Fruit fly (Drosophila melanogaster) whole organism, embryonic: Measurements from ENCODE around the gene Cyp4ac2.

Source experiments
- Asciz ChIP-seq: fragments of 200-800 bp; sonication (Bioruptor generic); optimal IDR thresholded peaks from 2 replicates; lab custom pipeline; 2017; ENCODE audit warnings: missing biosample characterization, mild to moderate bottlenecking, missing genetic modification characterization, missing genetic modification reagents
- CG11696 ChIP-seq: fragments of 200-800 bp; sonication (Bioruptor generic); IDR thresholded peaks from 2 replicates; pipeline ENCODE4 v1.3.6; 2022; ENCODE audit warnings: missing biosample characterization, missing genetic modification characterization
- CG12744 ChIP-seq: fragments of 200-800 bp; sonication (Bioruptor generic); optimal IDR thresholded peaks from 2 replicates; lab custom pipeline; 2016; ENCODE audit warnings: missing biosample characterization, missing genetic modification characterization
- CG15479 ChIP-seq: fragments of 200-800 bp; sonication (Bioruptor generic); optimal IDR thresholded peaks from 3 replicates; lab custom pipeline; 2019; ENCODE audit warnings: missing biosample characterization, mild to moderate bottlenecking, missing genetic modification characterization, moderate library complexity
- CG1647 ChIP-seq: fragments of 200-800 bp; sonication (Bioruptor generic); optimal IDR thresholded peaks from 3 replicates; lab custom pipeline; 2016; ENCODE audit warnings: missing biosample characterization, missing genetic modification characterization
- CG16779 ChIP-seq: fragments of 200-800 bp; sonication (Bioruptor generic); IDR thresholded peaks from 2 replicates; pipeline ENCODE4 v1.3.6; 2022; ENCODE audit warnings: missing biosample characterization, missing genetic modification characterization
- CG2678 ChIP-seq: fragments of 200-800 bp; sonication (Bioruptor generic); optimal IDR thresholded peaks from 3 replicates; lab custom pipeline; 2019; ENCODE audit warnings: missing biosample characterization, mild to moderate bottlenecking, missing genetic modification characterization, moderate library complexity
- CG33213 ChIP-seq: fragments of 200-800 bp; sonication (Bioruptor generic); optimal IDR thresholded peaks from 3 replicates; lab custom pipeline; 2016; ENCODE audit warnings: missing biosample characterization, missing genetic modification characterization
- CG4617 ChIP-seq: fragments of 200-800 bp; sonication (Bioruptor generic); optimal IDR thresholded peaks from 3 replicates; lab custom pipeline; 2016; ENCODE audit warnings: missing biosample characterization, missing genetic modification characterization, borderline replicate concordance
- CG7357 ChIP-seq: fragments of 200-800 bp; sonication (Bioruptor generic); IDR thresholded peaks from 3 replicates; pipeline ENCODE4 v1.3.6; 2022; ENCODE audit warnings: missing biosample characterization, missing genetic modification characterization
- CG7372 ChIP-seq: fragments of 200-800 bp; sonication (Bioruptor generic); IDR thresholded peaks from 2 replicates; pipeline ENCODE4 v1.3.6; 2022; ENCODE audit warnings: missing biosample characterization, missing genetic modification characterization
- CG8290 ChIP-seq, 3 experiments: fragments of 200-800 bp; sonication (Bioruptor generic); optimal IDR thresholded peaks; 2 replicates each; lab custom pipeline; 2016 to 2019; ENCODE audit warnings: missing biosample characterization in 3 of 3, missing genetic modification characterization in 3 of 3, mild to moderate bottlenecking in 2 of 3, moderate library complexity in 1 of 3
- CG9797 ChIP-seq: fragments of 200-800 bp; sonication (Bioruptor generic); optimal IDR thresholded peaks from 3 replicates; lab custom pipeline; 2018; ENCODE audit warnings: missing biosample characterization, mild to moderate bottlenecking, missing genetic modification characterization
- Eip74EF ChIP-seq, 2 experiments: fragments of 200-800 bp in 1 of 2; fragments of >200 bp in 1 of 2; sonication (Bioruptor generic) in 1 of 2; optimal IDR thresholded peaks; 2 replicates each; lab custom pipeline; 2017 to 2019; ENCODE audit warnings: missing biosample characterization in 2 of 2, missing genetic modification characterization in 2 of 2, mild to moderate bottlenecking in 1 of 2, moderate library complexity in 1 of 2
- Elba2 ChIP-seq: fragments of 200-800 bp; sonication (Bioruptor generic); optimal IDR thresholded peaks from 3 replicates; lab custom pipeline; 2016; ENCODE audit warnings: missing biosample characterization, missing genetic modification characterization
- Gug ChIP-seq: fragments of 200-800 bp; sonication (Bioruptor generic); IDR thresholded peaks from 4 replicates; pipeline ENCODE4 v1.3.6; 2022; ENCODE audit warnings: missing biosample characterization, missing genetic modification characterization
- HLHmδ ChIP-seq: fragments of 200-800 bp; sonication (Bioruptor generic); optimal IDR thresholded peaks from 2 replicates; lab custom pipeline; 2018; ENCODE audit warnings: missing biosample characterization, mild to moderate bottlenecking, missing genetic modification characterization, moderate library complexity
- Hr3 ChIP-seq: fragments of 200-800 bp; sonication (Bioruptor generic); optimal IDR thresholded peaks from 3 replicates; lab custom pipeline; 2016; ENCODE audit warnings: missing biosample characterization, missing genetic modification characterization
- NC2α ChIP-seq: fragments of 200-800 bp; sonication (Bioruptor generic); optimal IDR thresholded peaks from 2 replicates; lab custom pipeline; 2016; ENCODE audit warnings: missing biosample characterization, missing genetic modification characterization
- Pdp1 ChIP-seq, 2 experiments: fragments of 200-800 bp; sonication (Bioruptor generic); optimal IDR thresholded peaks; 3 replicates each; lab custom pipeline; 2016; ENCODE audit warnings: missing biosample characterization in 2 of 2, missing genetic modification characterization in 2 of 2, mild to moderate bottlenecking in 1 of 2, moderate library complexity in 1 of 2
- Rx ChIP-seq: fragments of 200-800 bp; sonication (Bioruptor generic); IDR thresholded peaks from 2 replicates; pipeline ENCODE4 v1.3.6; 2022; ENCODE audit warnings: missing biosample characterization, missing genetic modification characterization
- Scr ChIP-seq: fragments of 200-800 bp; sonication (Bioruptor generic); IDR thresholded peaks from 2 replicates; pipeline ENCODE4 v1.3.6; 2022; ENCODE audit warnings: missing biosample characterization, missing genetic modification characterization; ENCODE audit not compliant: partially characterized antibody
- Side ChIP-seq: fragments of 200-800 bp; sonication (Bioruptor generic); optimal IDR thresholded peaks from 2 replicates; lab custom pipeline; 2016; ENCODE audit warnings: missing biosample characterization, missing genetic modification characterization
- YL-1 ChIP-seq: fragments of 200-800 bp; sonication (Bioruptor generic); optimal IDR thresholded peaks from 3 replicates; lab custom pipeline; 2017; ENCODE audit warnings: missing biosample characterization, mild to moderate bottlenecking, missing genetic modification characterization
- chinmo ChIP-seq: fragments of 200-800 bp; sonication (Bioruptor generic); IDR thresholded peaks from 4 replicates; pipeline ENCODE4 v1.3.6; 2022; ENCODE audit warnings: missing biosample characterization, missing genetic modification characterization; ENCODE audit not compliant: partially characterized antibody
- corto ChIP-seq: fragments of 200-800 bp; sonication (Bioruptor generic); optimal IDR thresholded peaks from 2 replicates; lab custom pipeline; 2016; ENCODE audit warnings: missing biosample characterization, mild to moderate bottlenecking, missing genetic modification characterization, moderate library complexity
- emc ChIP-seq: fragments of 200-800 bp; sonication (Bioruptor generic); optimal IDR thresholded peaks from 2 replicates; lab custom pipeline; 2016; ENCODE audit warnings: missing biosample characterization, missing genetic modification characterization
- exex ChIP-seq: fragments of 200-800 bp; sonication (Bioruptor generic); optimal IDR thresholded peaks from 4 replicates; lab custom pipeline; 2018; ENCODE audit warnings: missing biosample characterization, mild to moderate bottlenecking, missing genetic modification characterization, moderate library complexity
- insv ChIP-seq, 2 experiments: fragments of 200-800 bp; sonication (Bioruptor generic); optimal IDR thresholded peaks; 3 replicates each; lab custom pipeline; 2016 to 2018; ENCODE audit warnings: missing biosample characterization in 2 of 2, missing genetic modification characterization in 2 of 2
- lab ChIP-seq: fragments of 200-800 bp; sonication (Bioruptor generic); optimal IDR thresholded peaks from 3 replicates; lab custom pipeline; 2017; ENCODE audit warnings: missing biosample characterization, missing genetic modification characterization, mild to moderate bottlenecking, moderate library complexity, missing genetic modification reagents
- pb ChIP-seq: fragments of 200-800 bp; sonication (Bioruptor generic); optimal IDR thresholded peaks from 3 replicates; lab custom pipeline; 2016; ENCODE audit warnings: missing biosample characterization, missing genetic modification characterization
- ranshi ChIP-seq: fragments of 200-800 bp; sonication (Bioruptor generic); IDR thresholded peaks from 2 replicates; pipeline ENCODE4 v1.3.6; 2022; ENCODE audit warnings: missing biosample characterization, missing genetic modification characterization
- sens ChIP-seq: fragments of 200-800 bp; sonication (Bioruptor generic); peaks from one replicate; lab custom pipeline; 2016; ENCODE audit warnings: missing biosample characterization, missing genetic modification characterization
- sim ChIP-seq: fragments of 200-800 bp; sonication (Bioruptor generic); IDR thresholded peaks from 2 replicates; pipeline ENCODE4 v1.3.6; 2022; ENCODE audit warnings: missing biosample characterization, missing genetic modification characterization
- so ChIP-seq: fragments of 200-800 bp; sonication (Bioruptor generic); IDR thresholded peaks from 3 replicates; pipeline ENCODE4 v1.3.6; 2022; ENCODE audit warnings: missing biosample characterization, missing genetic modification characterization
- sug ChIP-seq: fragments of 200-800 bp; optimal IDR thresholded peaks from 2 replicates; lab custom pipeline; 2019; ENCODE audit warnings: missing biosample characterization, mild to moderate bottlenecking, missing genetic modification characterization, moderate library complexity
- vfl ChIP-seq: fragments of 200-800 bp; sonication (Bioruptor generic); optimal IDR thresholded peaks from 2 replicates; lab custom pipeline; 2016; ENCODE audit warnings: missing biosample characterization, missing genetic modification characterization
- vnd ChIP-seq: fragments of 200-800 bp; sonication (Bioruptor generic); IDR thresholded peaks from 3 replicates; pipeline ENCODE4 v1.3.6; 2022; ENCODE audit warnings: missing biosample characterization, missing genetic modification characterization; ENCODE audit not compliant: partially characterized antibody
- wdn ChIP-seq: fragments of 200-800 bp; sonication (Bioruptor generic); IDR thresholded peaks from 2 replicates; pipeline ENCODE4 v1.3.6; 2022; ENCODE audit warnings: missing biosample characterization, missing genetic modification characterization
- zfh1 ChIP-seq: fragments of 200-800 bp; sonication (Bioruptor generic); IDR thresholded peaks from 3 replicates; pipeline ENCODE4 v1.3.6; 2022; ENCODE audit warnings: missing biosample characterization, missing genetic modification characterization
- zfh2 ChIP-seq: fragments of 200-800 bp; sonication (Bioruptor generic); optimal IDR thresholded peaks from 2 replicates; lab custom pipeline; 2016; ENCODE audit warnings: missing biosample characterization, missing genetic modification characterization

Gene Cyp4ac2

DNA sequence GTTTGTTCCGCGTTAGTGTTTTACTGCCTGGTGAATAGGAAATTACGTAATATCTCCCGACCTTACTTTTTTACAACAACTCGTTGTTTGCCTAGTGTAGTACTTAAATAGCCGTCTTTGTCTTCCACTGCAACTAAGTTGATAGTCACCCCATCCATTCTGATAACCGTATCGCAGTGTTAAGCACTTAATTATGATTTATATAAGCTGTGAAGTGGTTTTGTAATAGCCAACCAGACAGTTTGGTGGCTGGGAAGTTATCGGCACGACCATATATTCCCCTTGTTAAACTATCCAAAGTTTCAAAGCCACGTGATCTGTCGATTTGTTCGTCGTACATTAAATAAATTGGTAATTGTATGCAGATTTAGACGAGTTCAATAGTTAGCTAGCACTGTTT lies 38.2 kb downstream of the Cyp4ac2 start (continued):
- TF ChIP-seq zfh1 (GFP tag; lab: Robert Waterston, UW) (no peak), CG12744 (GFP tag; lab: Kevin White, UChicago) (no peak), lab (GFP tag; lab: Kevin White, UChicago) (peak; percentile 24), pb (no peak), NC2α (GFP tag; lab: Kevin White, UChicago) (no peak), CG11696 (GFP tag; lab: Robert Waterston, UW) (no peak), CG9797 (GFP tag; lab: Kevin White, UChicago) (no peak), Scr (GFP tag; lab: Robert Waterston, UW) (no peak), Elba2 (GFP tag; lab: Kevin White, UChicago) (no peak), Gug (GFP tag; lab: Robert Waterston, UW) (no peak), CG4617 (no peak), Side (GFP tag; lab: Kevin White, UChicago) (no peak), so (GFP tag; lab: Robert Waterston, UW) (no peak), CG8290 (GFP tag; optimal IDR thresholded peaks at IDR 0.05; lab: Kevin White, UChicago) (no peak), CG8290 (tag; optimal IDR thresholded peaks at IDR 0.05; lab: Kevin White, UChicago) (peak in 1 of 2 experiments; percentile 10), CG33213 (no peak), CG7372 (GFP tag; lab: Robert Waterston, UW) (no peak), CG16779 (no peak), ranshi (GFP tag; lab: Robert Waterston, UW) (no peak), chinmo (GFP tag; lab: Robert Waterston, UW) (0 out of 4 replicates have a peak, but pooled peaks have one; percentile 12), CG7357 (GFP tag; lab: Robert Waterston, UW) (no peak), vfl (GFP tag; lab: Kevin White, UChicago) (no peak), sim (no peak), insv (GFP tag; optimal IDR thresholded peaks at IDR 0.05; lab: Kevin White, UChicago) (no peak), CG2678 (tag; lab: Kevin White, UChicago) (no peak), sug (tag; lab: Kevin White, UChicago) (peak; percentile 29), HLHmδ (GFP tag; lab: Kevin White, UChicago) (no peak), Eip74EF (GFP tag; optimal IDR thresholded peaks at IDR 0.05; lab: Kevin White, UChicago) (no peak), wdn (GFP tag; lab: Robert Waterston, UW) (no peak), zfh2 (GFP tag; lab: Kevin White, UChicago) (no peak), emc (GFP tag; lab: Kevin White, UChicago) (no peak), CG1647 (no peak), Hr3 (GFP tag; lab: Kevin White, UChicago) (no peak), Pdp1 (GFP tag; optimal IDR thresholded peaks at IDR 0.05; lab: Kevin White, UChicago) (peak in 1 of 2 experiments; percentile 88), CG15479 (GFP tag; lab: Kevin White, UChicago) (no peak), sens (GFP tag; lab: Kevin White, UChicago) (no peak), corto (GFP tag; lab: Kevin White, UChicago) (no peak), vnd (GFP tag; lab: Robert Waterston, UW) (0 out of 3 replicates have a peak, but pooled peaks have one; percentile 29), Asciz (GFP tag; lab: Kevin White, UChicago) (no peak), Rx (no peak), exex (tag; lab: Kevin White, UChicago) (peak; percentile 81), YL-1 (GFP tag; lab: Kevin White, UChicago) (no peak)
